Worm (Caenorhabditis elegans) whole organism, late embryonic: Measurements from ENCODE around the gene abu-2.

Source experiments
- K02D7.2 ChIP-seq: sonication (generic microtip); optimal IDR thresholded peaks from 2 replicates; lab custom pipeline; 2017; ENCODE audit warnings: mild to moderate bottlenecking, missing genetic modification characterization, missing compliant biosample characterization
- ama-1 ChIP-seq: fragments of 150-350 bp; optimal IDR thresholded peaks from 2 replicates; lab custom pipeline; 2014
- ceh-18 ChIP-seq: sonication (generic microtip); optimal IDR thresholded peaks from 2 replicates; lab custom pipeline; 2016; ENCODE audit warnings: missing genetic modification characterization, missing compliant biosample characterization
- ceh-48 ChIP-seq: sonication (generic microtip); optimal IDR thresholded peaks from 2 replicates; lab custom pipeline; 2016; ENCODE audit warnings: missing genetic modification characterization, inconsistent platforms, missing compliant biosample characterization
- dve-1 ChIP-seq: sonication (generic microtip); optimal IDR thresholded peaks from 2 replicates; lab custom pipeline; 2017; ENCODE audit warnings: antibody characterized with exemption, mild to moderate bottlenecking, missing genetic modification characterization, missing compliant biosample characterization
- fax-1 ChIP-seq: sonication (generic microtip); optimal IDR thresholded peaks from 2 replicates; lab custom pipeline; 2016; ENCODE audit warnings: missing genotype, missing genetic modification characterization, missing compliant biosample characterization
- gmeb-2 ChIP-seq: sonication (generic microtip); optimal IDR thresholded peaks from 2 replicates; lab custom pipeline; 2016; ENCODE audit warnings: missing genetic modification characterization, inconsistent platforms, missing compliant biosample characterization
- hlh-13 ChIP-seq: fragments of 200-800 bp; sonication (Bioruptor generic); optimal IDR thresholded peaks from 2 replicates; lab custom pipeline; 2018; ENCODE audit warnings: mild to moderate bottlenecking, missing genetic modification characterization, missing compliant biosample characterization
- nfya-1 ChIP-seq: sonication (generic microtip); optimal IDR thresholded peaks from 2 replicates; lab custom pipeline; 2017; ENCODE audit warnings: missing genetic modification characterization, mild to moderate bottlenecking, missing compliant biosample characterization, antibody characterized with exemption, moderate library complexity
- nhr-232 ChIP-seq: sonication (generic microtip); optimal IDR thresholded peaks from 2 replicates; lab custom pipeline; 2016; ENCODE audit warnings: missing genetic modification characterization, missing compliant biosample characterization
- pag-3 ChIP-seq: sonication (generic microtip); optimal IDR thresholded peaks from 2 replicates; lab custom pipeline; 2016; ENCODE audit warnings: missing compliant biosample characterization, missing genetic modification characterization, borderline replicate concordance
- pqm-1 ChIP-seq: sonication (generic microtip); optimal IDR thresholded peaks from 2 replicates; lab custom pipeline; 2016; ENCODE audit warnings: missing genetic modification characterization, missing compliant biosample characterization
- rnt-1 ChIP-seq: sonication (generic microtip); optimal IDR thresholded peaks from 2 replicates; lab custom pipeline; 2016; ENCODE audit warnings: missing genetic modification characterization, missing compliant biosample characterization
- tbx-7 ChIP-seq: sonication (generic microtip); optimal IDR thresholded peaks from 2 replicates; lab custom pipeline; 2016; ENCODE audit warnings: missing genotype, missing genetic modification characterization, missing compliant biosample characterization

ce11 chrX:1420524-1420923, 10.1 kb upstream of the abu-2 start:
- TF ChIP-seq ceh-48, result no peak
- TF ChIP-seq pqm-1 (tag; lab: Kevin White, UChicago), result no peak
- no peak for TF ChIP-seq ama-1 (lab: Kevin White, UChicago)
- TF ChIP-seq tbx-7 (tag; lab: Kevin White, UChicago), result no peak
- TF ChIP-seq nfya-1 (tag; lab: Kevin White, UChicago), result no peak
- no peak for TF ChIP-seq pag-3 (tag; lab: Kevin White, UChicago)
- TF ChIP-seq rnt-1, result no peak
- TF ChIP-seq nhr-232 (tag; lab: Kevin White, UChicago), result no peak
- no peak for TF ChIP-seq fax-1
- TF ChIP-seq hlh-13 (GFP tag; lab: Kevin White, UChicago), result no peak
- TF ChIP-seq ceh-18 (tag; lab: Kevin White, UChicago), result no peak
- no peak for TF ChIP-seq K02D7.2 (tag; lab: Kevin White, UChicago)
- TF ChIP-seq dve-1, result no peak
- no peak for TF ChIP-seq gmeb-2 (tag; lab: Kevin White, UChicago)
